Worm (Caenorhabditis elegans): Measurements from ENCODE around the gene C03H5.7.

C03H5.7 gene

DNA sequence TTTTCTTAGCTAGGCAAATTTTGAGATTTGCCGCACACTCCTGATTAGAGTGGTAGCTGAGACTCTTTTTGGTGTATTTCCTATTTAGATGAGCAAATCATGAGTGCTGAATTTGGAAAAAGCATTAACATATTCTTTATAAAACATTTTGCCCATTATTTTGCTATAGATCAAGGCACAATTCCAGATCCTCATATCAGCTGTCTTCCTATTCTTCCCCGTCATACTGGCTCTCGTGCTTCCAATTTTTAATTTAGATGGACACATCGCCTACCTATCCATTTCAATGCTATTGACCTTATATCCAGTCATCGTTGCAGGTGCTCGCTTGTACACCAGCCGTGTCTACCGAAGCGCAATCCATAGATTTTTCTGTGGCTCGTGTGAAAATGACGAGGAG lies at the start of gene C03H5.7:
TSS of gene C03H5.7 (plus strand) at position 301 of the 400 bp plus-strand sequence.
- TF ChIP-seq skn-1 (tag; optimal IDR thresholded peaks at IDR 0.05) (no peak), fos-1 (tag; optimal IDR thresholded peaks at IDR 0.05) (no peak), R02D3.7 (tag; optimal IDR thresholded peaks at IDR 0.05) (no peak), ceh-82 (tag; optimal IDR thresholded peaks at IDR 0.05) (no peak)

DNA sequence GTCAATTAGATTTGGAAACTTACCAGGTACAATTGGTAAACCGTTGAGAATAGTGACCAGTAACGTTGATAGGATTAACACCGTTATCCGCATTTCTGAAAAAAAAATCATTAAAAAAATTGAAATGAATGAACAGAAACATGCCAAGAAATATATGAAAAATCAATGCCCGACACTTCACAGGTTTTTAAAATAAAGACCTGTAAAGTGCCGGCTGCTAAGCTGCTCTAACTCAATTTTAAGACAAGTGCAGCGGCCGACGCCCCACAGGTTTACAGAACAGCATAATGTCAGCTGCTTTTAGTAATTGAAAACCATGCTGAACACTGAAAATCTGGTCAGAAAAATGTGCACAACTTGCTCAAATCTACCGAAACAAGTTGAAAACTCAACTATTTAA lies 47.6 kb upstream of the C03H5.7 start, which contains the start of gene cbn-1:
TSS of gene cbn-1 (minus strand) at position 101 of the 400 bp plus-strand sequence.
- no peak for TF ChIP-seq egl-27 (tag; optimal IDR thresholded peaks at IDR 0.05)
- TF ChIP-seq mdl-1 (tag; optimal IDR thresholded peaks at IDR 0.05), result no peak

ce11 chrII:333853-334449 lies 46.1 kb upstream of the C03H5.7 start:
- TF ChIP-seq R02D3.7 (tag; optimal IDR thresholded peaks at IDR 0.05) (no peak), snpc-4 (tag; optimal IDR thresholded peaks at IDR 0.05) (no peak), eor-1 (tag; optimal IDR thresholded peaks at IDR 0.05) (no peak), pha-4 (tag; optimal IDR thresholded peaks at IDR 0.05) (no peak), nhr-67 (tag; optimal IDR thresholded peaks at IDR 0.05) (no peak), ceh-16 (tag; optimal IDR thresholded peaks at IDR 0.05) (no peak), elt-3 (tag; optimal IDR thresholded peaks at IDR 0.05) (no peak), nhr-23 (tag; optimal IDR thresholded peaks at IDR 0.05) (peak; percentile 15), nhr-76 (tag; optimal IDR thresholded peaks at IDR 0.05) (no peak), elt-2 (tag; optimal IDR thresholded peaks at IDR 0.05) (peak; percentile 34), egl-27 (tag; optimal IDR thresholded peaks at IDR 0.05) (no peak), sea-2 (GFP tag; optimal IDR thresholded peaks at IDR 0.05) (no peak), tbx-2 (tag; optimal IDR thresholded peaks at IDR 0.05) (no peak), ztf-11 (tag; optimal IDR thresholded peaks at IDR 0.05) (no peak), egl-5 (tag; optimal IDR thresholded peaks at IDR 0.05) (no peak), unc-62 (GFP tag; optimal IDR thresholded peaks at IDR 0.05) (no peak)

DNA sequence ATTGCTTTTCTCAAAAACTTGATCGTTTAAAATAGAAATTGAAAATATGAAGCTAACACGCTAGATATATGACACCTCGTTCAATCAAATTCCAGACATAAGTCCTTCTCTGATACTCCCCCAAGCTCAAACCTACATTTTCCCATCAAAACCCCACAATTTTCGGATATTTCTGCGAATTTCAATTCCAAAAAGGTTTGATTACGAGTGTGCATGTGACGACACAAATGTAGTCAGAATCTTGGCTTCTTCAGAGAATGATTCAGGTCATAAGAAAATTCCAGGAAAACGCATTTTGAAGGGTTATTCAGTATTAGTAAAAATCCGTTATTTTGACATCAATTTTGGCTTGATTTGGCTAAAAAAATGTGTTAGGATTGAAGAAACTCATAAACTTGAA lies 45.2 kb upstream of the C03H5.7 start:
- TF ChIP-seq skn-1 (tag; optimal IDR thresholded peaks at IDR 0.05) (no peak), ztf-11 (tag; optimal IDR thresholded peaks at IDR 0.05) (no peak)

DNA sequence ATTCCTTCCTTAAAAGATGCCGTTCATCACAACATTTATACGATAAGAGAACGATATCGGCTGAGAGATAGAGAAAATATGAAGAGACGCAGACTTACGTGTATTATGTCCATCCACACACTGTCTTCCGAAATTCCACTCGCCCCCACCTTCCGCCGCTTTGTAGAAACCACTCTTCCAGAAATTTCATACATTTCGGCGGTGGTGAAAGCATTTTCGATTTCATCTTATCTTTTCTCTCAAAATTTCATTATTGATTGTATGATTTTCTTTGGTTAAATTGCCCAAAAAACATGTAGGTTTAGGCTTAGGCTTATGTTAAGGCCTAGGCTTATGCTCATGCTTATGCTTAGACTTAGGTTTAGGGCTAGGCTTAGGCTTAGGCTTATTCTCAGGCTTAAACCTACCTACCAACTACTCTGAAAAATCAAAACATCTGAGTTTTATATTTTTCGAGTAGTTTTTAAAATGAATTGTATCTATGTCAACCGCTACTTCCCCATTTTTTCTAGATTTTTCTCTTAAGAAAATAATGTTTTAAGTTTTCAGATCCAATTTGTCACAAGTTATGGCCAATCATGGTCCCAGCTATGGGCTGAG lies 42.7 kb upstream of the C03H5.7 start, which contains the start of gene cpn-2:
TSS of gene cpn-2 (plus strand) at position 550 of the 600 bp plus-strand sequence.
- TF ChIP-seq eor-1 (tag; optimal IDR thresholded peaks at IDR 0.05), result no peak
- TF ChIP-seq unc-39 (tag; optimal IDR thresholded peaks at IDR 0.05), result no peak
- no peak for TF ChIP-seq nhr-11 (tag; optimal IDR thresholded peaks at IDR 0.05)
- no peak for TF ChIP-seq elt-1 (tag; optimal IDR thresholded peaks at IDR 0.05)

ce11 chrII:340224-340623 lies 39.8 kb upstream of the C03H5.7 start, which contains the start of gene clc-31:
TSS of gene clc-31 (plus strand) at chrII:340524.
- no peak for TF ChIP-seq fos-1 (tag; optimal IDR thresholded peaks at IDR 0.05)
- no peak for TF ChIP-seq ZK546.5 (tag; optimal IDR thresholded peaks at IDR 0.05)
- no peak for TF ChIP-seq nhr-43 (tag; optimal IDR thresholded peaks at IDR 0.05; ENCODE audit: poor library complexity, severe bottlenecking)

DNA sequence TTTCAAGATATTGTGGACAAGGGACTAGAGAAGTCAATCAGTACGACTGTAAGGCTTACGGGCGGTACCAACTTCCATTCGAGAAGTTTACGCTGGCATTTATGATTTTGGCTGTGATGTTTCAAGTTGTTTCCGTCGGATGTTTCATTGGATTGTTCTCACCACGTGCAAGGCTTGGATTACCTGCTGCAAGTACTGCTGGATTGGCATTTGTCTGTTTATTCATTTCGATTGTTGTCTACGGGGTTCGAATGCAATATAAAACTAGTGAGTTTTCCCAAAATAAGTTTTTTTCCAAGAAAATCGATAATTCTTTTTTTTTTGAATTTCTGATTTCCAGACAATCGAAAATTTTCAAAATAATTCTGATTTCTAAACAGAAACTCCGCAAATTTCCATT lies 39.3 kb upstream of the C03H5.7 start:
- TF ChIP-seq elt-3 (tag; optimal IDR thresholded peaks at IDR 0.05), result no peak
- TF ChIP-seq pqm-1 (tag; optimal IDR thresholded peaks at IDR 0.05), result no peak
- TF ChIP-seq ama-1 (optimal IDR thresholded peaks at IDR 0.05), result no peak
- no peak for TF ChIP-seq snpc-4 (tag; optimal IDR thresholded peaks at IDR 0.05)
- TF ChIP-seq nhr-11 (tag; optimal IDR thresholded peaks at IDR 0.05), result no peak
- no peak for TF ChIP-seq lin-39 (tag; optimal IDR thresholded peaks at IDR 0.05)
- TF ChIP-seq elt-2 (tag; optimal IDR thresholded peaks at IDR 0.05), result no peak
- TF ChIP-seq nhr-67 (tag; optimal IDR thresholded peaks at IDR 0.05), result no peak
- TF ChIP-seq ceh-9 (tag; optimal IDR thresholded peaks at IDR 0.05), result no peak
- TF ChIP-seq zag-1 (tag; optimal IDR thresholded peaks at IDR 0.05), result no peak
- no peak for TF ChIP-seq unc-39 (tag; optimal IDR thresholded peaks at IDR 0.05)
- TF ChIP-seq nhr-43 (tag; optimal IDR thresholded peaks at IDR 0.05; ENCODE audit: poor library complexity, severe bottlenecking), result no peak
- TF ChIP-seq tbx-2 (tag; optimal IDR thresholded peaks at IDR 0.05), result no peak
- no peak for TF ChIP-seq ZK546.5 (tag; optimal IDR thresholded peaks at IDR 0.05)
- no peak for TF ChIP-seq nhr-28 (tag; optimal IDR thresholded peaks at IDR 0.05)
- TF ChIP-seq ceh-16 (tag; optimal IDR thresholded peaks at IDR 0.05), result no peak
